Fruit fly (Drosophila melanogaster) whole organism, prepupa: ENCODE results near the gene pad.

Source experiments
- CG11762 ChIP-seq: fragments of 200-800 bp; sonication (Bioruptor generic); optimal IDR thresholded peaks from 3 replicates; lab custom pipeline; 2016; ENCODE audit warnings: missing biosample characterization, missing genetic modification characterization; ENCODE audit not compliant: insufficient read depth
- CG32006 ChIP-seq: fragments of 200-800 bp; sonication (Bioruptor generic); optimal IDR thresholded peaks from 3 replicates; lab custom pipeline; 2017; ENCODE audit warnings: missing biosample characterization, mild to moderate bottlenecking, missing genetic modification characterization
- CG6163 ChIP-seq: fragments of 200-800 bp; sonication (Bioruptor generic); IDR thresholded peaks from 3 replicates; pipeline ENCODE4 v1.3.6; 2022; ENCODE audit warnings: missing biosample characterization, missing genetic modification characterization
- Eip93F ChIP-seq: fragments of 200-800 bp; sonication (Bioruptor generic); optimal IDR thresholded peaks from 2 replicates; lab custom pipeline; 2016; ENCODE audit warnings: missing biosample characterization, mild to moderate bottlenecking, missing genetic modification characterization
- Ets96B ChIP-seq: fragments of 200-800 bp; optimal IDR thresholded peaks from 2 replicates; lab custom pipeline; 2019; ENCODE audit warnings: missing biosample characterization, mild to moderate bottlenecking, missing genetic modification characterization, moderate library complexity
- Gug ChIP-seq: fragments of 200-800 bp; sonication (Bioruptor generic); IDR thresholded peaks from 2 replicates; pipeline ENCODE4 v1.3.6; 2022; ENCODE audit warnings: missing biosample characterization, missing genetic modification characterization
- fd85E ChIP-seq: fragments of 200-800 bp; sonication (Bioruptor generic); optimal IDR thresholded peaks from 3 replicates; lab custom pipeline; 2016; ENCODE audit warnings: missing biosample characterization, missing genetic modification characterization
- fkh ChIP-seq: fragments of 200-800 bp; sonication (Bioruptor generic); optimal IDR thresholded peaks from 3 replicates; lab custom pipeline; 2017; ENCODE audit warnings: missing biosample characterization, mild to moderate bottlenecking, missing genetic modification characterization, moderate library complexity
- pdm3 ChIP-seq: fragments of 200-800 bp; sonication (Bioruptor generic); optimal IDR thresholded peaks from 3 replicates; lab custom pipeline; 2016; ENCODE audit warnings: missing biosample characterization, missing genetic modification characterization

DNA sequence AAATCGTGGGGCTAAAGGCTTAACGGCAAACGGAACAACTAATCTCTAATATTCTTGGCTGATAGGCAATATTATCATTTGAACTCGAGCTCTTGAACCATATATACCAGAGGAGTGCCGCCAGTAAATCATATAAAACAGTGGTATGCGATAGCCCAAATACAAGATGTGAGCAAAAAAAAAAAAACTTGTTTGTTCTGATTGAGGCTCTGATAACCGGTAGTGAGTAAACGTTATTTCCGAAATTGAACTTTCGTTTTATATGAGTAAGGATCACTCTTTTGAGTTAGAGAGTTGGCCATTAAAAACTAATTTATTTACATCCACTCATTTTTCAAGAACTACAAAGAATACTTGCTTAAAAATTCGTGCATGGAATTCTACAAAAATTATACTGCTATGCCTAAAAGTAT lies 32.0 kb upstream of the pad start:
- no peak for TF ChIP-seq pdm3 (GFP tag; lab: Kevin White, UChicago)
- TF ChIP-seq Eip93F (GFP tag; lab: Kevin White, UChicago) = no peak
- TF ChIP-seq CG11762 (GFP tag; lab: Kevin White, UChicago) = no peak
- TF ChIP-seq CG6163 (GFP tag; lab: Robert Waterston, UW) = no peak
- TF ChIP-seq CG32006 (GFP tag; lab: Kevin White, UChicago) = no peak
- no peak for TF ChIP-seq fd85E
- no peak for TF ChIP-seq Ets96B (tag; lab: Kevin White, UChicago)
- TF ChIP-seq fkh (GFP tag; lab: Kevin White, UChicago) = no peak
- no peak for TF ChIP-seq Gug (GFP tag; lab: Robert Waterston, UW)
